Fruit fly (Drosophila melanogaster) whole organism, embryonic: ENCODE results near the gene FucTA.

Source experiments
- Aef1 ChIP-seq: fragments of 200-800 bp; sonication (Bioruptor generic); IDR thresholded peaks from 3 replicates; pipeline ENCODE4 v1.3.6; 2022; ENCODE audit warnings: missing biosample characterization, missing genetic modification characterization
- Awh ChIP-seq: fragments of 200-800 bp; sonication (Bioruptor generic); IDR thresholded peaks from 2 replicates; pipeline ENCODE4, ENCODE4 v1.3.6; 2022; ENCODE audit warnings: missing biosample characterization, missing genetic modification characterization
- CG10366 ChIP-seq: fragments of 200-800 bp; sonication (Bioruptor generic); IDR thresholded peaks from 2 replicates; pipeline ENCODE4 v1.3.6; 2022; ENCODE audit warnings: missing biosample characterization, missing genetic modification characterization
- CG10565 ChIP-seq: fragments of 200-800 bp; sonication (Bioruptor generic); optimal IDR thresholded peaks from 3 replicates; lab custom pipeline; 2016; ENCODE audit warnings: missing biosample characterization, mild to moderate bottlenecking, missing genetic modification characterization
- CG13287 ChIP-seq: fragments of 200-800 bp; sonication (Bioruptor generic); IDR thresholded peaks from 2 replicates; pipeline ENCODE4 v1.3.6; 2022; ENCODE audit warnings: missing biosample characterization, missing genetic modification characterization; ENCODE audit not compliant: partially characterized antibody
- CG13424 ChIP-seq: fragments of 200-800 bp; sonication (Bioruptor generic); optimal IDR thresholded peaks from 2 replicates; lab custom pipeline; 2019; ENCODE audit warnings: missing biosample characterization, mild to moderate bottlenecking, missing genetic modification characterization, moderate library complexity
- CG13775 ChIP-seq: fragments of 200-800 bp; sonication (Bioruptor generic); optimal IDR thresholded peaks from 3 replicates; lab custom pipeline; 2017; ENCODE audit warnings: missing biosample characterization, mild to moderate bottlenecking, missing genetic modification characterization
- CG15601 ChIP-seq: fragments of 200-800 bp; sonication (Bioruptor generic); optimal IDR thresholded peaks from 3 replicates; lab custom pipeline; 2019; ENCODE audit warnings: missing biosample characterization, mild to moderate bottlenecking, missing genetic modification characterization, moderate library complexity
- CG3065 ChIP-seq: fragments of 200-800 bp; sonication (Bioruptor generic); optimal IDR thresholded peaks from 2 replicates; lab custom pipeline; 2016; ENCODE audit warnings: missing biosample characterization, missing genetic modification characterization
- CG31224 ChIP-seq: fragments of 200-800 bp; sonication (Bioruptor generic); IDR thresholded peaks from 2 replicates; pipeline ENCODE4 v1.3.6; 2022; ENCODE audit warnings: missing biosample characterization, missing genetic modification characterization
- CG31388 ChIP-seq: fragments of 200-800 bp; sonication (Bioruptor generic); optimal IDR thresholded peaks from 2 replicates; lab custom pipeline; 2016; ENCODE audit warnings: missing biosample characterization, missing genetic modification characterization
- CG32767 ChIP-seq: fragments of 200-800 bp; sonication (Bioruptor generic); IDR thresholded peaks from 2 replicates; pipeline ENCODE4 v1.3.6; 2022; ENCODE audit warnings: missing biosample characterization, missing genetic modification characterization
- CG4360 ChIP-seq: fragments of 200-800 bp; sonication (Bioruptor generic); IDR thresholded peaks from 2 replicates; pipeline ENCODE4 v1.3.6; 2022; ENCODE audit warnings: missing biosample characterization, missing genetic modification characterization
- CG4404 ChIP-seq: fragments of 200-800 bp; sonication (Bioruptor generic); IDR thresholded peaks from 2 replicates; pipeline ENCODE4 v1.3.6; 2022; ENCODE audit warnings: missing biosample characterization, missing genetic modification characterization
- CG4730 ChIP-seq: fragments of 200-800 bp; sonication (Bioruptor generic); IDR thresholded peaks from 2 replicates; pipeline ENCODE4 v1.3.6; 2022; ENCODE audit warnings: missing biosample characterization, missing genetic modification characterization
- CG6813 ChIP-seq: fragments of 200-800 bp; sonication (Bioruptor generic); optimal IDR thresholded peaks from 2 replicates; lab custom pipeline; 2017; ENCODE audit warnings: missing biosample characterization, missing genetic modification characterization, mild to moderate bottlenecking, moderate library complexity, missing genetic modification reagents
- CG8478 ChIP-seq: fragments of >200 bp; optimal IDR thresholded peaks from 2 replicates; lab custom pipeline; 2018
- Dp ChIP-seq: fragments of 200-800 bp; sonication (Bioruptor generic); optimal IDR thresholded peaks from 2 replicates; lab custom pipeline; 2018; ENCODE audit warnings: missing biosample characterization, mild to moderate bottlenecking, missing genetic modification characterization, moderate library complexity
- Ets65A ChIP-seq: fragments of 200-800 bp; sonication (Bioruptor generic); peaks from one replicate; lab custom pipeline; 2016; ENCODE audit warnings: missing biosample characterization, missing genetic modification characterization
- Hand ChIP-seq: fragments of 200-800 bp; sonication (Bioruptor generic); optimal IDR thresholded peaks from 2 replicates; lab custom pipeline; 2017; ENCODE audit warnings: mild to moderate bottlenecking, missing biosample characterization, missing genetic modification reagents, missing genetic modification characterization
- Jarid2 ChIP-seq: fragments of 200-800 bp; sonication (Bioruptor generic); optimal IDR thresholded peaks from 3 replicates; lab custom pipeline; 2017; ENCODE audit warnings: mild to moderate bottlenecking, missing biosample characterization, missing genetic modification reagents, missing genetic modification characterization
- Mrtf ChIP-seq: fragments of 200-800 bp; sonication (Bioruptor generic); IDR thresholded peaks from 3 replicates; pipeline ENCODE4 v1.3.6; 2022; ENCODE audit warnings: missing biosample characterization, missing genetic modification characterization
- Oli ChIP-seq: fragments of 200-800 bp; sonication (Bioruptor generic); optimal IDR thresholded peaks from 2 replicates; lab custom pipeline; 2018; ENCODE audit warnings: missing biosample characterization, mild to moderate bottlenecking, missing genetic modification characterization, moderate library complexity
- Sox102F ChIP-seq: fragments of 200-800 bp; sonication (Bioruptor generic); optimal IDR thresholded peaks from 2 replicates; lab custom pipeline; 2018; ENCODE audit warnings: missing biosample characterization, mild to moderate bottlenecking, missing genetic modification characterization, moderate library complexity
- az2 ChIP-seq: fragments of 200-800 bp; sonication (Bioruptor generic); optimal IDR thresholded peaks from 3 replicates; lab custom pipeline; 2016; ENCODE audit warnings: missing biosample characterization, missing genetic modification characterization
- bigmax ChIP-seq: fragments of 200-800 bp; sonication (Bioruptor generic); optimal IDR thresholded peaks from 2 replicates; lab custom pipeline; 2018; ENCODE audit warnings: missing biosample characterization, mild to moderate bottlenecking, missing genetic modification characterization
- br ChIP-seq: fragments of >200 bp; optimal IDR thresholded peaks from 2 replicates; lab custom pipeline; 2017
- cad ChIP-seq: fragments of >200 bp; optimal IDR thresholded peaks from 2 replicates; lab custom pipeline; 2017; ENCODE audit warnings: missing biosample characterization, missing genetic modification characterization
- caup ChIP-seq: fragments of 200-800 bp; sonication (Bioruptor generic); optimal IDR thresholded peaks from 3 replicates; lab custom pipeline; 2017; ENCODE audit warnings: missing biosample characterization, mild to moderate bottlenecking, missing genetic modification characterization, moderate library complexity; ENCODE audit not compliant: severe bottlenecking
- crc ChIP-seq: fragments of 200-800 bp; sonication (Bioruptor generic); optimal IDR thresholded peaks from 2 replicates; lab custom pipeline; 2016; ENCODE audit warnings: missing biosample characterization, missing genetic modification characterization
- da ChIP-seq: fragments of 200-800 bp; sonication (Bioruptor generic); optimal IDR thresholded peaks from 2 replicates; lab custom pipeline; 2016; ENCODE audit warnings: missing biosample characterization, missing genetic modification characterization
- disco-r ChIP-seq: fragments of 200-800 bp; sonication (Bioruptor generic); optimal IDR thresholded peaks from 2 replicates; lab custom pipeline; 2016; ENCODE audit warnings: missing biosample characterization, missing genetic modification characterization
- esg ChIP-seq: fragments of 200-800 bp; sonication (Bioruptor generic); conservative IDR thresholded peaks from 2 replicates; pipeline ENCODE4 v1.3.6; 2022; ENCODE audit warnings: missing biosample characterization, missing genetic modification characterization
- eve ChIP-seq, 2 experiments: fragments of >200 bp; optimal IDR thresholded peaks; 2 replicates each; lab custom pipeline; 2017; ENCODE audit warnings: missing biosample characterization in 2 of 2, missing genetic modification characterization in 2 of 2
- fd3F ChIP-seq: fragments of 200-800 bp; sonication (Bioruptor generic); optimal IDR thresholded peaks from 2 replicates; lab custom pipeline; 2018; ENCODE audit warnings: missing biosample characterization, mild to moderate bottlenecking, missing genetic modification characterization, moderate library complexity
- gcm2 ChIP-seq: fragments of 200-800 bp; sonication (Bioruptor generic); optimal IDR thresholded peaks from 2 replicates; lab custom pipeline; 2016; ENCODE audit warnings: missing biosample characterization, missing genetic modification characterization
- grn ChIP-seq: fragments of 200-800 bp; sonication (Bioruptor generic); optimal IDR thresholded peaks from 3 replicates; lab custom pipeline; 2017; ENCODE audit warnings: missing biosample characterization, missing genetic modification characterization
- gsb ChIP-seq: fragments of 200-800 bp; sonication (Bioruptor generic); IDR thresholded peaks from 2 replicates; pipeline ENCODE4 v1.3.6; 2022; ENCODE audit warnings: missing biosample characterization, missing genetic modification characterization
- h ChIP-seq: fragments of >200 bp; optimal IDR thresholded peaks from 2 replicates; lab custom pipeline; 2017
- klu ChIP-seq: fragments of 200-800 bp; sonication (Bioruptor generic); IDR thresholded peaks from 2 replicates; pipeline ENCODE4 v1.3.6; 2022; ENCODE audit warnings: missing biosample characterization, missing genetic modification characterization
- maf-S ChIP-seq: fragments of 200-800 bp; sonication (Bioruptor generic); optimal IDR thresholded peaks from 2 replicates; lab custom pipeline; 2016; ENCODE audit warnings: missing biosample characterization, missing genetic modification characterization
- nerfin-1 ChIP-seq: fragments of 200-800 bp; sonication (Bioruptor generic); optimal IDR thresholded peaks from 3 replicates; lab custom pipeline; 2019; ENCODE audit warnings: missing biosample characterization, mild to moderate bottlenecking, missing genetic modification characterization, moderate library complexity
- nerfin-2 ChIP-seq: fragments of 200-800 bp; sonication (Bioruptor generic); IDR thresholded peaks from 2 replicates; pipeline ENCODE4 v1.3.6; 2022; ENCODE audit warnings: missing biosample characterization, missing genetic modification characterization; ENCODE audit not compliant: partially characterized antibody
- pfk ChIP-seq: fragments of 200-800 bp; sonication (Bioruptor generic); optimal IDR thresholded peaks from 2 replicates; lab custom pipeline; 2018; ENCODE audit warnings: missing biosample characterization, mild to moderate bottlenecking, missing genetic modification characterization, moderate library complexity
- pho ChIP-seq: fragments of 200-800 bp; sonication (Bioruptor generic); optimal IDR thresholded peaks from 2 replicates; lab custom pipeline; 2016; ENCODE audit warnings: missing biosample characterization, missing genetic modification characterization
- pnt ChIP-seq: fragments of 200-800 bp; sonication (Bioruptor generic); optimal IDR thresholded peaks from 3 replicates; lab custom pipeline; 2016; ENCODE audit warnings: missing biosample characterization, missing genetic modification characterization
- sens ChIP-seq: fragments of 200-800 bp; sonication (Bioruptor generic); peaks from one replicate; lab custom pipeline; 2016; ENCODE audit warnings: missing biosample characterization, missing genetic modification characterization
- seq ChIP-seq: fragments of 200-800 bp; sonication (Bioruptor generic); IDR thresholded peaks from 2 replicates; pipeline ENCODE4 v1.3.6; 2022; ENCODE audit warnings: missing biosample characterization, missing genetic modification characterization
- so ChIP-seq: fragments of 200-800 bp; sonication (Bioruptor generic); IDR thresholded peaks from 3 replicates; pipeline ENCODE4 v1.3.6; 2022; ENCODE audit warnings: missing biosample characterization, missing genetic modification characterization
- sr ChIP-seq: fragments of 200-800 bp; sonication (Bioruptor generic); IDR thresholded peaks from 3 replicates; pipeline ENCODE4 v1.3.6; 2022; ENCODE audit warnings: missing biosample characterization, missing genetic modification characterization
- ssp ChIP-seq: fragments of 200-800 bp; sonication (Bioruptor generic); IDR thresholded peaks from 2 replicates; pipeline ENCODE4 v1.3.6; 2022; ENCODE audit warnings: missing biosample characterization, missing genetic modification characterization
- tio ChIP-seq: fragments of 200-800 bp; sonication (Bioruptor generic); optimal IDR thresholded peaks from 2 replicates; lab custom pipeline; 2017; ENCODE audit warnings: missing biosample characterization, missing genetic modification characterization, inconsistent platforms
- vnd ChIP-seq: fragments of 200-800 bp; sonication (Bioruptor generic); IDR thresholded peaks from 3 replicates; pipeline ENCODE4 v1.3.6; 2022; ENCODE audit warnings: missing biosample characterization, missing genetic modification characterization; ENCODE audit not compliant: partially characterized antibody
- zen ChIP-seq: fragments of 200-800 bp; sonication (Bioruptor generic); optimal IDR thresholded peaks from 3 replicates; lab custom pipeline; 2018; ENCODE audit warnings: missing biosample characterization, mild to moderate bottlenecking, missing genetic modification characterization, moderate library complexity

FucTA gene

dm6 chr3L:15161549-15161948 lies 14.6 kb downstream of the FucTA start, which contains the start of gene CG6878 (continued):
- no peak for TF ChIP-seq fd3F
- no peak; the same call in 2 of the 3 replicates for TF ChIP-seq Aef1 (GFP tag; lab: Robert Waterston, UW)
- no peak for TF ChIP-seq Oli (tag; lab: Kevin White, UChicago)
- TF ChIP-seq esg (GFP tag; lab: Robert Waterston, UW): no peak
- no peak for TF ChIP-seq sr (GFP tag; lab: Robert Waterston, UW)
- TF ChIP-seq Hand (GFP tag; lab: Kevin White, UChicago): no peak
- TF ChIP-seq tio (GFP tag; lab: Kevin White, UChicago): no peak
- peak; percentile 95 for TF ChIP-seq Dp (GFP tag; lab: Kevin White, UChicago)
- TF ChIP-seq CG10366 (GFP tag; lab: Robert Waterston, UW): no peak
- no peak for TF ChIP-seq Ets65A (GFP tag; lab: Kevin White, UChicago)
- no peak for TF ChIP-seq da (GFP tag; lab: Kevin White, UChicago)
- TF ChIP-seq gcm2 (GFP tag; lab: Kevin White, UChicago): no peak
- peak; percentile 30 for TF ChIP-seq CG6813 (GFP tag; lab: Kevin White, UChicago)
- TF ChIP-seq so (GFP tag; lab: Robert Waterston, UW): no peak
- TF ChIP-seq seq (GFP tag; lab: Robert Waterston, UW): no peak
- TF ChIP-seq vnd: no peak
- no peak for TF ChIP-seq Mrtf (GFP tag; lab: Robert Waterston, UW)
- TF ChIP-seq sens (GFP tag; lab: Kevin White, UChicago): peak; percentile 56
- no peak for TF ChIP-seq Awh (GFP tag; lab: Robert Waterston, UW)
- no peak for TF ChIP-seq klu (GFP tag; lab: Robert Waterston, UW)
- TF ChIP-seq maf-S (GFP tag; lab: Kevin White, UChicago): no peak
- no peak for TF ChIP-seq CG8478 (lab: Kevin White, UChicago)
- TF ChIP-seq CG4404 (GFP tag; lab: Robert Waterston, UW): no peak
- TF ChIP-seq ssp (GFP tag; lab: Robert Waterston, UW): no peak
- no peak for TF ChIP-seq nerfin-2 (GFP tag; lab: Robert Waterston, UW)
- TF ChIP-seq CG4360 (GFP tag; lab: Robert Waterston, UW): no peak
- no peak for TF ChIP-seq pho
- no peak for TF ChIP-seq CG13424 (tag; lab: Kevin White, UChicago)
- TF ChIP-seq nerfin-1 (tag; lab: Kevin White, UChicago): no peak
- TF ChIP-seq h (lab: Kevin White, UChicago): no peak
- peak; percentile 43 for TF ChIP-seq caup (GFP tag; lab: Kevin White, UChicago)
- TF ChIP-seq CG31224 (GFP tag; lab: Robert Waterston, UW): no peak
- no peak for TF ChIP-seq CG13775
- no peak for TF ChIP-seq CG3065
- no peak for TF ChIP-seq crc (GFP tag; lab: Kevin White, UChicago)
- no peak for TF ChIP-seq disco-r (GFP tag; lab: Kevin White, UChicago)
- no peak for TF ChIP-seq Sox102F (GFP tag; lab: Kevin White, UChicago)
- TF ChIP-seq Jarid2: no peak
- TF ChIP-seq bigmax (GFP tag; lab: Kevin White, UChicago): no peak
- no peak for TF ChIP-seq cad
- no peak for TF ChIP-seq CG10565 (GFP tag; lab: Kevin White, UChicago)
- TF ChIP-seq grn (GFP tag; lab: Kevin White, UChicago): no peak
- no peak for TF ChIP-seq eve (GFP tag; optimal IDR thresholded peaks at IDR 0.05; lab: Kevin White, UChicago)
- no peak for TF ChIP-seq CG32767 (GFP tag; lab: Robert Waterston, UW)
- TF ChIP-seq CG31388 (GFP tag; lab: Kevin White, UChicago): no peak
- no peak for TF ChIP-seq pnt (GFP tag; lab: Kevin White, UChicago)
- TF ChIP-seq az2 (GFP tag; lab: Kevin White, UChicago): no peak
- TF ChIP-seq CG13287 (GFP tag; lab: Robert Waterston, UW): peak; percentile 46; the same call in 1 of the 2 replicates
- no peak for TF ChIP-seq pfk
- peak; percentile 4 for TF ChIP-seq zen (tag; lab: Kevin White, UChicago)
- TF ChIP-seq CG4730: no peak
- no peak for TF ChIP-seq br
- TF ChIP-seq CG15601 (tag; lab: Kevin White, UChicago): peak; percentile 37
- no peak for TF ChIP-seq gsb (GFP tag; lab: Robert Waterston, UW)
